Worm (Caenorhabditis elegans): ENCODE results near the gene marc-5.
"Not testable (repeated sequence)": the region's sequence is repeated elsewhere in the genome, so short reads cannot be mapped to it uniquely, and the experiment has no call there.

Gene marc-5

ce11 chrII:12332624-12333023, 46.7 kb downstream of the marc-5 start, which contains the start of gene sre-54:
Gene sre-54, plus strand, starts transcription at chrII:12332924.
- no peak for TF ChIP-seq ztf-29 (GFP tag; IDR thresholded peaks at IDR 0.05)
- no peak for TF ChIP-seq flt-1 (GFP tag; IDR thresholded peaks at IDR 0.05)
- no peak for TF ChIP-seq cog-1 (tag; optimal IDR thresholded peaks at IDR 0.05)
- TF ChIP-seq ref-1 (GFP tag; conservative IDR thresholded peaks at IDR 0.05), result no peak
- no peak for TF ChIP-seq T22C8.4 (GFP tag; IDR thresholded peaks at IDR 0.05)
- no peak for TF ChIP-seq ztf-23 (GFP tag; IDR thresholded peaks at IDR 0.05)
- TF ChIP-seq med-1 (GFP tag; optimal IDR thresholded peaks at IDR 0.05; ENCODE audit: insufficient read depth), result no peak
- TF ChIP-seq klf-2 (GFP tag; conservative IDR thresholded peaks at IDR 0.05), result no peak
- no peak for TF ChIP-seq tab-1 (GFP tag; IDR thresholded peaks at IDR 0.05)

- TF ChIP-seq med-1 (GFP tag; optimal IDR thresholded peaks at IDR 0.05; ENCODE audit: insufficient read depth), result no peak
- no peak for TF ChIP-seq ref-1 (GFP tag; conservative IDR thresholded peaks at IDR 0.05)
- TF ChIP-seq cog-1 (tag; optimal IDR thresholded peaks at IDR 0.05), result no peak
- TF ChIP-seq tab-1 (GFP tag; IDR thresholded peaks at IDR 0.05), result no peak
- no peak for TF ChIP-seq T22C8.4 (GFP tag; IDR thresholded peaks at IDR 0.05)
- TF ChIP-seq ztf-29 (GFP tag; IDR thresholded peaks at IDR 0.05), result no peak
- no peak for TF ChIP-seq flt-1 (GFP tag; IDR thresholded peaks at IDR 0.05)
- TF ChIP-seq klf-2 (GFP tag; conservative IDR thresholded peaks at IDR 0.05), result no peak
- TF ChIP-seq ztf-23 (GFP tag; IDR thresholded peaks at IDR 0.05), result no peak
Observed at ce11 chrII:12328994-12329393, 50.3 kb downstream of the marc-5 start, which contains the start of gene sre-55. Gene sre-55, plus strand, starts transcription at chrII:12329294.

ce11 chrII:12324159-12324558, 55.2 kb downstream of the marc-5 start, which contains the start of gene sre-56:
Gene sre-56, plus strand, starts transcription at chrII:12324459.
- TF ChIP-seq ztf-29 (GFP tag; IDR thresholded peaks at IDR 0.05), result no peak
- TF ChIP-seq flt-1 (GFP tag; IDR thresholded peaks at IDR 0.05), result no peak
- TF ChIP-seq klf-2 (GFP tag; conservative IDR thresholded peaks at IDR 0.05), result no peak
- TF ChIP-seq ref-1 (GFP tag; conservative IDR thresholded peaks at IDR 0.05), result no peak
- no peak for TF ChIP-seq T22C8.4 (GFP tag; IDR thresholded peaks at IDR 0.05)
- TF ChIP-seq ztf-23 (GFP tag; IDR thresholded peaks at IDR 0.05), result no peak
- TF ChIP-seq tab-1 (GFP tag; IDR thresholded peaks at IDR 0.05), result no peak
- no peak for TF ChIP-seq med-1 (GFP tag; optimal IDR thresholded peaks at IDR 0.05; ENCODE audit: insufficient read depth)
- no peak for TF ChIP-seq cog-1 (tag; optimal IDR thresholded peaks at IDR 0.05)

ce11 chrII:12323305-12323704, 56.0 kb downstream of the marc-5 start, which contains the start of gene sre-53:
Gene sre-53, minus strand, starts transcription at chrII:12323405.
- TF ChIP-seq ref-1 (GFP tag; conservative IDR thresholded peaks at IDR 0.05), result no peak
- no peak for TF ChIP-seq flt-1 (GFP tag; IDR thresholded peaks at IDR 0.05)
- TF ChIP-seq med-1 (GFP tag; optimal IDR thresholded peaks at IDR 0.05; ENCODE audit: insufficient read depth), result no peak
- no peak for TF ChIP-seq T22C8.4 (GFP tag; IDR thresholded peaks at IDR 0.05)
- TF ChIP-seq tab-1 (GFP tag; IDR thresholded peaks at IDR 0.05), result no peak
- TF ChIP-seq klf-2 (GFP tag; conservative IDR thresholded peaks at IDR 0.05), result no peak
- TF ChIP-seq cog-1 (tag; optimal IDR thresholded peaks at IDR 0.05), result no peak
- no peak for TF ChIP-seq ztf-29 (GFP tag; IDR thresholded peaks at IDR 0.05)
- no peak for TF ChIP-seq ztf-23 (GFP tag; IDR thresholded peaks at IDR 0.05)

ce11 chrII:12318541-12318940, 60.8 kb downstream of the marc-5 start, which contains the start of gene sre-49:
Gene sre-49, plus strand, starts transcription at chrII:12318841.
- TF ChIP-seq cog-1 (tag; optimal IDR thresholded peaks at IDR 0.05); ref-1 (GFP tag; conservative IDR thresholded peaks at IDR 0.05); flt-1 (GFP tag; IDR thresholded peaks at IDR 0.05): not testable (repeated sequence)

ce11 chrII:12311560-12311959, 67.8 kb downstream of the marc-5 start, which contains the start of gene sre-51:
Gene sre-51, plus strand, starts transcription at chrII:12311860.
- no peak for TF ChIP-seq tab-1 (GFP tag; IDR thresholded peaks at IDR 0.05)
- no peak for TF ChIP-seq flt-1 (GFP tag; IDR thresholded peaks at IDR 0.05)

ce11 chrII:12309614-12310013, 69.7 kb downstream of the marc-5 start, which contains the start of gene C50E10.2:
Gene C50E10.2, minus strand, starts transcription at chrII:12309714.
- TF ChIP-seq ref-1 (GFP tag; conservative IDR thresholded peaks at IDR 0.05), result no peak
- TF ChIP-seq tab-1 (GFP tag; IDR thresholded peaks at IDR 0.05), result no peak
- no peak for TF ChIP-seq T22C8.4 (GFP tag; IDR thresholded peaks at IDR 0.05)
- no peak for TF ChIP-seq klf-2 (GFP tag; conservative IDR thresholded peaks at IDR 0.05)
- no peak for TF ChIP-seq ztf-29 (GFP tag; IDR thresholded peaks at IDR 0.05)
- TF ChIP-seq flt-1 (GFP tag; IDR thresholded peaks at IDR 0.05), result no peak
- no peak for TF ChIP-seq med-1 (GFP tag; optimal IDR thresholded peaks at IDR 0.05; ENCODE audit: insufficient read depth)
- TF ChIP-seq cog-1 (tag; optimal IDR thresholded peaks at IDR 0.05), result no peak
- no peak for TF ChIP-seq ztf-23 (GFP tag; IDR thresholded peaks at IDR 0.05)
